Fruit fly (Drosophila melanogaster): ENCODE data around the gene Klp31E.

Klp31E gene

DNA sequence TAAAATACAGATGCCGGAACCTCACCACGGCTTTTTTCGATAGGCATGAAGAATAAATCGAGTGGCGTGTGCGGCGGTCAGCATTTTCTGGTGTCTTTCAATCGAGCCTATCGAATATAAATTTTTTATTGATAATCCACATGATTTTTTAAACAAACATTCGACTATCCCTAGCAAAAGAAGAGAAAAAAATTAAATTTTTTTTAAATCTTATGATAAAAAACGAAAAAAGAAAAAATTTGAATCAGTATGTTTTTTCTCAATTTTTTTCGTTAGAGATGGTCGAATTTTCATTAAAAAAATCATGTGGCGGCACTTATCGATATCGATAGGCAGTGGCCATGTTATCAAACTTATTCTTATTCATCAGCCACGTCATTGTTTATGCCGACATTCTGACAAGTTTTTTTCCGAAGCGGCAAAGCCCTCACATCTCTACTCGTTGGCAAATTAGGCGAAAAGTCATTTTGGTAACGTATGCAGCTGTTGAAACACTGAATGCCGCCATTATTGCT lies 12.8 kb downstream of the Klp31E start, which contains the start of the genes SmB and KdelR (continued):
- TF ChIP-seq Bgb (GFP tag; IDR thresholded peaks at IDR 0.05; ENCODE audit: partially characterized antibody) (peak; percentile 80), CG17186 (GFP tag; optimal IDR thresholded peaks at IDR 0.05) (peak; percentile 3), prd (optimal IDR thresholded peaks at IDR 0.05) (no peak), prd (GFP tag; IDR thresholded peaks at IDR 0.05) (no peak), ro (GFP tag; IDR thresholded peaks at IDR 0.05) (no peak), ewg (GFP tag; optimal IDR thresholded peaks at IDR 0.05) (peak; percentile 56), YL-1 (GFP tag; optimal IDR thresholded peaks at IDR 0.05) (peak; percentile 89), maf-S (GFP tag; optimal IDR thresholded peaks at IDR 0.05) (no peak), lola (GFP tag; optimal IDR thresholded peaks at IDR 0.05) (peak in 1 of 3 experiments; percentile 19), CG13624 (GFP tag; optimal IDR thresholded peaks at IDR 0.05) (peak; percentile 33), Nf-YA (GFP tag; IDR thresholded peaks at IDR 0.05) (no peak), Nf-YC (tag; optimal IDR thresholded peaks at IDR 0.05) (peak; percentile 60), Camta (GFP tag; optimal IDR thresholded peaks at IDR 0.05) (no peak), BEAF-32 (GFP tag; optimal IDR thresholded peaks at IDR 0.05) (peak; percentile 69), trem (tag; optimal IDR thresholded peaks at IDR 0.05) (peak; percentile 78), toy (GFP tag; IDR thresholded peaks at IDR 0.05) (no peak), tio (GFP tag; optimal IDR thresholded peaks at IDR 0.05) (no peak), HLH3B (GFP tag; IDR thresholded peaks at IDR 0.05) (no peak), vvl (GFP tag; IDR thresholded peaks at IDR 0.05) (0 out of 2 replicates have a peak, but pooled peaks have one; percentile 6), mam (GFP tag; optimal IDR thresholded peaks at IDR 0.05) (no peak), MBD-R2 (GFP tag; IDR thresholded peaks at IDR 0.05) (peak; percentile 55), zf30C (GFP tag; optimal IDR thresholded peaks at IDR 0.05) (no peak), pum (GFP tag; optimal IDR thresholded peaks at IDR 0.05) (peak; percentile 10), nau (GFP tag; optimal IDR thresholded peaks at IDR 0.05) (no peak), CHES-1-like (GFP tag; optimal IDR thresholded peaks at IDR 0.05) (peak; percentile 26), CG12659 (GFP tag; optimal IDR thresholded peaks at IDR 0.05) (peak; percentile 82), Hr51 (GFP tag; optimal IDR thresholded peaks at IDR 0.05) (no peak), CG9932 (GFP tag; IDR thresholded peaks at IDR 0.05) (peak; percentile 28; the same call in 1 of the 2 replicates), amos (GFP tag; IDR thresholded peaks at IDR 0.05; ENCODE audit: partially characterized antibody) (peak; percentile 67; the same call in 1 of the 2 replicates), CG7839 (tag; optimal IDR thresholded peaks at IDR 0.05) (no peak), CG6689 (GFP tag; IDR thresholded peaks at IDR 0.05) (no peak), BtbVII (GFP tag; optimal IDR thresholded peaks at IDR 0.05) (peak; percentile 11), knrl (GFP tag; IDR thresholded peaks at IDR 0.05; ENCODE audit: partially characterized antibody) (peak; percentile 69), NK7.1 (GFP tag; optimal IDR thresholded peaks at IDR 0.05) (no peak), CG2116 (GFP tag; optimal IDR thresholded peaks at IDR 0.05) (peak; percentile 94), Sry-δ (GFP tag; optimal IDR thresholded peaks at IDR 0.05) (peak; percentile 89), CG7271 (tag; optimal IDR thresholded peaks at IDR 0.05) (peak; percentile 8), Doc2 (GFP tag; IDR thresholded peaks at IDR 0.05) (no peak), Dp (GFP tag; optimal IDR thresholded peaks at IDR 0.05) (peak; percentile 55), odd (GFP tag; optimal IDR thresholded peaks at IDR 0.05) (no peak), CG10431 (GFP tag; optimal IDR thresholded peaks at IDR 0.05) (peak; percentile 20), nmo (GFP tag; optimal IDR thresholded peaks at IDR 0.05) (peak; percentile 41), CG2678 (tag; optimal IDR thresholded peaks at IDR 0.05) (no peak), CG10267 (tag; optimal IDR thresholded peaks at IDR 0.05) (peak; percentile 73), Lpt (GFP tag; optimal IDR thresholded peaks at IDR 0.05) (no peak), Atf3 (GFP tag; optimal IDR thresholded peaks at IDR 0.05) (peak; percentile 31), tin (GFP tag; optimal IDR thresholded peaks at IDR 0.05) (peak; percentile 22), CG2120 (GFP tag; optimal IDR thresholded peaks at IDR 0.05) (peak; percentile 51), Hr3 (GFP tag; optimal IDR thresholded peaks at IDR 0.05) (no peak), repo (GFP tag; optimal IDR thresholded peaks at IDR 0.05) (no peak)

Measured in whole organism, embryonic.